Worm (Caenorhabditis elegans) whole organism, L3 larva: Measurements from ENCODE around the gene Y9C2UA.1.

Experiments used
- R02D3.7 ChIP-seq: fragments of 150-350 bp; optimal IDR thresholded peaks from 2 replicates; lab custom pipeline; 2014; ENCODE audit warnings: missing biosample characterization, missing genetic modification characterization
- ceh-9 ChIP-seq: sonication (generic microtip); optimal IDR thresholded peaks from 2 replicates; lab custom pipeline; 2018; ENCODE audit warnings: missing biosample characterization, missing genetic modification characterization
- egl-27 ChIP-seq: sonication (generic microtip); optimal IDR thresholded peaks from 4 replicates; lab custom pipeline; 2017; ENCODE audit warnings: missing biosample characterization, missing genetic modification reagents, missing genetic modification characterization
- elt-2 ChIP-seq: sonication (generic microtip); optimal IDR thresholded peaks from 2 replicates; lab custom pipeline; 2016; ENCODE audit warnings: missing genetic modification reagents, mild to moderate bottlenecking, missing genetic modification characterization, missing compliant biosample characterization
- fkh-2 ChIP-seq: fragments of 150-350 bp; optimal IDR thresholded peaks from 2 replicates; lab custom pipeline; 2014; ENCODE audit warnings: missing biosample characterization, missing genetic modification reagents, missing genetic modification characterization
- nhr-11 ChIP-seq: fragments of 150-350 bp; optimal IDR thresholded peaks from 2 replicates; lab custom pipeline; 2014; ENCODE audit warnings: missing biosample characterization, missing genetic modification characterization
- nhr-12 ChIP-seq: fragments of 150-350 bp; optimal IDR thresholded peaks from 2 replicates; lab custom pipeline; 2014; ENCODE audit warnings: missing biosample characterization, missing genetic modification characterization
- nhr-28 ChIP-seq: fragments of 150-350 bp; optimal IDR thresholded peaks from 2 replicates; lab custom pipeline; 2014; ENCODE audit warnings: missing biosample characterization, missing genetic modification characterization
- snpc-4 ChIP-seq: fragments of 150-350 bp; optimal IDR thresholded peaks from 2 replicates; lab custom pipeline; 2014; ENCODE audit warnings: missing biosample characterization, missing genetic modification characterization
- tbx-2 ChIP-seq: sonication (generic microtip); optimal IDR thresholded peaks from 2 replicates; lab custom pipeline; 2016; ENCODE audit warnings: mild to moderate bottlenecking, missing genetic modification characterization, missing compliant biosample characterization
- unc-39 ChIP-seq: sonication (generic microtip); optimal IDR thresholded peaks from 4 replicates; lab custom pipeline; 2017; ENCODE audit warnings: missing biosample characterization, missing genetic modification characterization
- unc-62 ChIP-seq: fragments of 150-350 bp; sonication (generic microtip); optimal IDR thresholded peaks from 4 replicates; lab custom pipeline; 2014; ENCODE audit warnings: missing biosample characterization, missing genetic modification reagents, missing genetic modification characterization
- zag-1 ChIP-seq: fragments of 150-350 bp; optimal IDR thresholded peaks from 2 replicates; lab custom pipeline; 2014; ENCODE audit warnings: missing biosample characterization, missing genetic modification characterization

DNA sequence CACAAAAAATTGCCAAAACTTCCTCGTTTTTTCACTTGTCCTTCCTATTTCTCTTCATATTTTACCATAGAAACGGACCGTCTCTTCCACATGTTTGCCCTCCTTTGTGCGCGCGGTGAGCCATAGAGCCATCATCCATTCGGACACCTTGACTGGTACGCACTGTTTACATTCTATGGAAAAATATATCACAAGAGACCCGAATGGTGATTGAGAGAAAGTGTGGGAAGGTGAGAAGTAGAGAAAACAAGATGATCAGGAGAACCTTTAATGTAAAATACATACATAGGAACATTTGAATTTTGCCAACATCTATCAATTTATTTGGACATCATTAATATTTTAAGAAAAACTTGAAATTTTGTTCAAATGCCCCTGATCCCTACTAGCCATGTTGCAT is 46.5 kb downstream of the Y9C2UA.1 start:
- TF ChIP-seq unc-62 (no peak), zag-1 (tag; lab: Kevin White, UChicago) (no peak), nhr-11 (tag; lab: Kevin White, UChicago) (no peak), R02D3.7 (no peak), nhr-12 (no peak), nhr-28 (tag; lab: Kevin White, UChicago) (no peak), egl-27 (tag; lab: Kevin White, UChicago) (no peak), fkh-2 (tag; lab: Kevin White, UChicago) (no peak), snpc-4 (tag; lab: Kevin White, UChicago) (no peak), elt-2 (no peak), unc-39 (tag; lab: Kevin White, UChicago) (no peak), tbx-2 (no peak), ceh-9 (tag; lab: Kevin White, UChicago) (no peak)
